Fruit fly (Drosophila melanogaster) whole organism, adult: ENCODE data around the gene tkv.

Source experiments
- CG11617 ChIP-seq: fragments of 200-800 bp; sonication (Bioruptor generic); optimal IDR thresholded peaks from 2 replicates; lab custom pipeline; 2017; ENCODE audit warnings: mild to moderate bottlenecking, missing biosample characterization, missing genetic modification reagents, missing genetic modification characterization
- CG12768 ChIP-seq: fragments of 200-800 bp; sonication (Bioruptor generic); optimal IDR thresholded peaks from 2 replicates; lab custom pipeline; 2017; ENCODE audit warnings: missing biosample characterization, missing genetic modification characterization, mild to moderate bottlenecking, moderate library complexity, missing genetic modification reagents
- CG14711 ChIP-seq: fragments of 200-800 bp; sonication (Bioruptor generic); optimal IDR thresholded peaks from 2 replicates; lab custom pipeline; 2018; ENCODE audit warnings: missing biosample characterization, mild to moderate bottlenecking, missing genetic modification characterization, moderate library complexity
- CG5204 ChIP-seq: fragments of 200-800 bp; sonication (Bioruptor generic); optimal IDR thresholded peaks from 2 replicates; lab custom pipeline; 2016; ENCODE audit warnings: missing biosample characterization, missing genetic modification characterization
- Hr96 ChIP-seq: fragments of 200-800 bp; sonication (Bioruptor generic); optimal IDR thresholded peaks from 2 replicates; lab custom pipeline; 2016; ENCODE audit warnings: missing biosample characterization, missing genetic modification characterization
- bab1 ChIP-seq: fragments of 200-800 bp; sonication (Bioruptor generic); optimal IDR thresholded peaks from 3 replicates; lab custom pipeline; 2019; ENCODE audit warnings: missing biosample characterization, mild to moderate bottlenecking, missing genetic modification characterization, moderate library complexity
- kay ChIP-seq: fragments of 200-800 bp; sonication (Bioruptor generic); peaks from one replicate; lab custom pipeline; 2016; ENCODE audit warnings: missing biosample characterization, missing genetic modification characterization, borderline replicate concordance
- pad ChIP-seq: fragments of 200-800 bp; sonication (Bioruptor generic); optimal IDR thresholded peaks from 3 replicates; lab custom pipeline; 2017; ENCODE audit warnings: missing biosample characterization, missing genetic modification characterization, mild to moderate bottlenecking, moderate library complexity, missing genetic modification reagents
- tj ChIP-seq: fragments of 200-800 bp; sonication (Bioruptor generic); optimal IDR thresholded peaks from 3 replicates; lab custom pipeline; 2017; ENCODE audit warnings: missing biosample characterization, mild to moderate bottlenecking, missing genetic modification characterization, moderate library complexity

DNA sequence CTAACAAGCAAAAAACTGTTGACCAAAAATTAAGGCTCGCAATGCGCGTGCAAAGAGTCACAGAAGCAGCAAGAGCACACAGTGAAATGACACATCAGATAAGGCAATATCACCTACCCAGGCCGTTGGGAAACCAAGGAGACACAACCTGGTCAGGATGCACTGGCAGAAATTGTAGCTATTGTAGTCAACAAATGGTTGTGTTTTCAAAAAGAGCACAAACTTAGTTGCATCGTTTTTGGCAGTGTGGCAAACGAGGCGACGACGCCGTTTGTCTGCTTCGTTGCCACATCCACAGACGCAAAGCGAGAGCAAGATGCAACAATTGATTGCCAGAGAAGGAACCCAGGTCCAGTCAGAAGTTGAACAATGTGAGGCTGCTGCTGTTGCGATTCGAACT lies 21.4 kb downstream of the tkv start:
- TF ChIP-seq CG12768 (no peak), CG14711 (tag; lab: Kevin White, UChicago) (no peak), kay (GFP tag; lab: Kevin White, UChicago) (no peak), bab1 (GFP tag; lab: Kevin White, UChicago) (no peak), CG5204 (GFP tag; lab: Kevin White, UChicago) (no peak), CG11617 (no peak), Hr96 (GFP tag; lab: Kevin White, UChicago) (no peak), pad (no peak), tj (GFP tag; lab: Kevin White, UChicago) (no peak)
